Fruit fly (Drosophila melanogaster) whole organism, embryonic: ENCODE measurements around the gene HIP-R.
A peak's percentile ranks its signal among the peaks of the same experiment; 100 is the strongest.

Experiments used
- Adf1 ChIP-seq: fragments of 200-800 bp; sonication (Bioruptor generic); IDR thresholded peaks from 2 replicates; pipeline ENCODE4 v1.3.6; 2022; ENCODE audit warnings: missing biosample characterization, missing genetic modification characterization
- Aef1 ChIP-seq: fragments of 200-800 bp; sonication (Bioruptor generic); IDR thresholded peaks from 3 replicates; pipeline ENCODE4 v1.3.6; 2022; ENCODE audit warnings: missing biosample characterization, missing genetic modification characterization
- Asciz ChIP-seq: fragments of 200-800 bp; sonication (Bioruptor generic); optimal IDR thresholded peaks from 2 replicates; lab custom pipeline; 2017; ENCODE audit warnings: missing biosample characterization, mild to moderate bottlenecking, missing genetic modification characterization, missing genetic modification reagents
- Atf-2 ChIP-seq: fragments of 200-800 bp; sonication (Bioruptor generic); optimal IDR thresholded peaks from 2 replicates; lab custom pipeline; 2016; ENCODE audit warnings: missing biosample characterization, missing genetic modification characterization
- Atf3 ChIP-seq: fragments of 200-800 bp; sonication (Bioruptor generic); optimal IDR thresholded peaks from 3 replicates; lab custom pipeline; 2016; ENCODE audit warnings: missing biosample characterization, missing genetic modification characterization
- Bdp1 ChIP-seq: fragments of 200-800 bp; sonication (Bioruptor generic); optimal IDR thresholded peaks from 3 replicates; lab custom pipeline; 2016; ENCODE audit warnings: missing biosample characterization, missing genetic modification characterization
- CG10209 ChIP-seq: fragments of 200-800 bp; sonication (Bioruptor generic); optimal IDR thresholded peaks from 3 replicates; lab custom pipeline; 2017; ENCODE audit warnings: missing biosample characterization, mild to moderate bottlenecking, missing genetic modification characterization, missing genetic modification reagents
- CG10462 ChIP-seq: fragments of 200-800 bp; sonication (Bioruptor generic); optimal IDR thresholded peaks from 2 replicates; lab custom pipeline; 2016; ENCODE audit warnings: missing biosample characterization, missing genetic modification characterization
- CG13296 ChIP-seq: fragments of 200-800 bp; sonication (Bioruptor generic); optimal IDR thresholded peaks from 3 replicates; lab custom pipeline; 2018; ENCODE audit warnings: missing biosample characterization, mild to moderate bottlenecking, missing genetic modification characterization
- CG15696 ChIP-seq: fragments of 200-800 bp; sonication (Bioruptor generic); optimal IDR thresholded peaks from 2 replicates; lab custom pipeline; 2019; ENCODE audit warnings: missing biosample characterization, mild to moderate bottlenecking, missing genetic modification characterization, moderate library complexity
- CG1602 ChIP-seq: fragments of 200-800 bp; sonication (Bioruptor generic); optimal IDR thresholded peaks from 3 replicates; lab custom pipeline; 2016; ENCODE audit warnings: missing biosample characterization, missing genetic modification characterization
- CG17568 ChIP-seq: fragments of 200-800 bp; sonication (Bioruptor generic); optimal IDR thresholded peaks from 2 replicates; lab custom pipeline; 2018; ENCODE audit warnings: missing biosample characterization, mild to moderate bottlenecking, missing genetic modification characterization, moderate library complexity
- CG18476 ChIP-seq: fragments of 200-800 bp; sonication (Bioruptor generic); optimal IDR thresholded peaks from 2 replicates; lab custom pipeline; 2016; ENCODE audit warnings: missing biosample characterization, mild to moderate bottlenecking, missing genetic modification characterization
- CG2199 ChIP-seq: fragments of 200-800 bp; sonication (Bioruptor generic); IDR thresholded peaks from 3 replicates; pipeline ENCODE4 v1.3.6; 2022; ENCODE audit warnings: missing biosample characterization, missing genetic modification characterization
- CG2889 ChIP-seq: fragments of 200-800 bp; sonication (Bioruptor generic); IDR thresholded peaks from 3 replicates; pipeline ENCODE4 v1.3.6; 2022; ENCODE audit warnings: missing biosample characterization, missing genetic modification characterization
- CG30020 ChIP-seq: fragments of 200-800 bp; optimal IDR thresholded peaks from 2 replicates; lab custom pipeline; 2019; ENCODE audit warnings: missing biosample characterization, mild to moderate bottlenecking, missing genetic modification characterization, moderate library complexity
- CG3281 ChIP-seq: fragments of 200-800 bp; sonication (Bioruptor generic); optimal IDR thresholded peaks from 3 replicates; lab custom pipeline; 2017; ENCODE audit warnings: missing biosample characterization, mild to moderate bottlenecking, missing genetic modification characterization
- CG3838 ChIP-seq: fragments of 200-800 bp; sonication (Bioruptor generic); optimal IDR thresholded peaks from 3 replicates; lab custom pipeline; 2016; ENCODE audit warnings: missing biosample characterization, missing genetic modification characterization
- CG6689 ChIP-seq: fragments of 200-800 bp; sonication (Bioruptor generic); IDR thresholded peaks from 2 replicates; pipeline ENCODE4 v1.3.6; 2022; ENCODE audit warnings: missing biosample characterization, missing genetic modification characterization
- CG6854 ChIP-seq: fragments of 200-800 bp; sonication (Bioruptor generic); optimal IDR thresholded peaks from 3 replicates; lab custom pipeline; 2017; ENCODE audit warnings: missing biosample characterization, mild to moderate bottlenecking, missing genetic modification characterization
- CG7928 ChIP-seq: fragments of 200-800 bp; sonication (Bioruptor generic); optimal IDR thresholded peaks from 2 replicates; lab custom pipeline; 2017; ENCODE audit warnings: missing biosample characterization, mild to moderate bottlenecking, missing genetic modification characterization
- CG7987 ChIP-seq: fragments of 200-800 bp; sonication (Bioruptor generic); optimal IDR thresholded peaks from 2 replicates; lab custom pipeline; 2018; ENCODE audit warnings: missing biosample characterization, mild to moderate bottlenecking, missing genetic modification characterization, moderate library complexity
- CHES-1-like ChIP-seq: fragments of 200-800 bp; sonication (Bioruptor generic); optimal IDR thresholded peaks from 2 replicates; lab custom pipeline; 2016; ENCODE audit warnings: missing biosample characterization, missing genetic modification characterization
- E2f2 ChIP-seq: fragments of 200-800 bp; sonication (Bioruptor generic); IDR thresholded peaks from 2 replicates; pipeline ENCODE4 v1.3.6; 2022; ENCODE audit warnings: missing biosample characterization, missing genetic modification characterization
- Fer2 ChIP-seq: fragments of 200-800 bp; sonication (Bioruptor generic); optimal IDR thresholded peaks from 2 replicates; lab custom pipeline; 2018; ENCODE audit warnings: missing biosample characterization, mild to moderate bottlenecking, missing genetic modification characterization, moderate library complexity
- Gug ChIP-seq: fragments of 200-800 bp; sonication (Bioruptor generic); IDR thresholded peaks from 4 replicates; pipeline ENCODE4 v1.3.6; 2022; ENCODE audit warnings: missing biosample characterization, missing genetic modification characterization
- H2.0 ChIP-seq: fragments of 200-800 bp; sonication (Bioruptor generic); IDR thresholded peaks from 2 replicates; pipeline ENCODE4 v1.3.6; 2022; ENCODE audit warnings: missing biosample characterization, missing genetic modification characterization
- Hsf ChIP-seq: fragments of 200-800 bp; sonication (Bioruptor generic); optimal IDR thresholded peaks from 3 replicates; lab custom pipeline; 2016; ENCODE audit warnings: missing biosample characterization, missing genetic modification characterization
- Lpt ChIP-seq: fragments of >200 bp; optimal IDR thresholded peaks from 2 replicates; lab custom pipeline; 2018; ENCODE audit warnings: missing biosample characterization, missing genetic modification characterization
- Nf-YA ChIP-seq: fragments of 200-800 bp; sonication (Bioruptor generic); IDR thresholded peaks from 2 replicates; pipeline ENCODE4 v1.3.6; 2022; ENCODE audit warnings: missing biosample characterization, missing genetic modification characterization
- Nf-YC ChIP-seq: fragments of 200-800 bp; optimal IDR thresholded peaks from 3 replicates; lab custom pipeline; 2019; ENCODE audit warnings: missing biosample characterization, mild to moderate bottlenecking, missing genetic modification characterization, moderate library complexity
- Optix ChIP-seq: fragments of 200-800 bp; sonication (Bioruptor generic); IDR thresholded peaks from 3 replicates; pipeline ENCODE4 v1.3.6; 2022; ENCODE audit warnings: missing biosample characterization, missing genetic modification characterization
- br ChIP-seq: fragments of >200 bp; optimal IDR thresholded peaks from 2 replicates; lab custom pipeline; 2017
- danr ChIP-seq: fragments of 200-800 bp; sonication (Bioruptor generic); IDR thresholded peaks from 2 replicates; pipeline ENCODE4 v1.3.6; 2022; ENCODE audit warnings: missing biosample characterization, missing genetic modification characterization
- dpn ChIP-seq, 2 experiments: fragments of 200-800 bp; sonication (Bioruptor generic); optimal IDR thresholded peaks; 3 replicates each; lab custom pipeline; 2016; ENCODE audit warnings: missing biosample characterization in 2 of 2, missing genetic modification characterization in 2 of 2
- exex ChIP-seq: fragments of 200-800 bp; sonication (Bioruptor generic); optimal IDR thresholded peaks from 4 replicates; lab custom pipeline; 2018; ENCODE audit warnings: missing biosample characterization, mild to moderate bottlenecking, missing genetic modification characterization, moderate library complexity
- fu2 ChIP-seq: fragments of 200-800 bp; sonication (Bioruptor generic); optimal IDR thresholded peaks from 2 replicates; lab custom pipeline; 2016; ENCODE audit warnings: missing biosample characterization, missing genetic modification characterization
- gcm2 ChIP-seq: fragments of 200-800 bp; sonication (Bioruptor generic); optimal IDR thresholded peaks from 2 replicates; lab custom pipeline; 2016; ENCODE audit warnings: missing biosample characterization, missing genetic modification characterization
- gt ChIP-seq: fragments of 200-800 bp; sonication (Bioruptor generic); IDR thresholded peaks from 2 replicates; pipeline ENCODE4 v1.3.6; 2022; ENCODE audit warnings: missing biosample characterization, missing genetic modification characterization
- lov ChIP-seq, 2 experiments: fragments of 200-800 bp in 1 of 2; fragments of >200 bp in 1 of 2; sonication (Bioruptor generic) in 1 of 2; IDR thresholded peaks in 1 of 2; optimal IDR thresholded peaks in 1 of 2; 2 replicates in 1 of 2; 3 replicates in 1 of 2; pipeline versions ENCODE4 v1.3.6 to Lab custom; 2017 to 2022; ENCODE audit warnings: missing biosample characterization in 1 of 2, missing genetic modification characterization in 1 of 2
- luna ChIP-seq: fragments of 200-800 bp; sonication (Bioruptor generic); optimal IDR thresholded peaks from 2 replicates; lab custom pipeline; 2016; ENCODE audit warnings: missing biosample characterization, missing genetic modification characterization
- nerfin-1 ChIP-seq: fragments of 200-800 bp; sonication (Bioruptor generic); optimal IDR thresholded peaks from 3 replicates; lab custom pipeline; 2019; ENCODE audit warnings: missing biosample characterization, mild to moderate bottlenecking, missing genetic modification characterization, moderate library complexity
- oc ChIP-seq: fragments of 200-800 bp; sonication (Bioruptor generic); optimal IDR thresholded peaks from 2 replicates; lab custom pipeline; 2018; ENCODE audit warnings: missing biosample characterization, mild to moderate bottlenecking, missing genetic modification characterization, moderate library complexity
- salm ChIP-seq: fragments of 200-800 bp; sonication (Bioruptor generic); optimal IDR thresholded peaks from 2 replicates; lab custom pipeline; 2018; ENCODE audit warnings: missing biosample characterization, mild to moderate bottlenecking, missing genetic modification characterization
- shn ChIP-seq: fragments of 200-800 bp; sonication (Bioruptor generic); optimal IDR thresholded peaks from 3 replicates; lab custom pipeline; 2016; ENCODE audit warnings: missing biosample characterization, missing genetic modification characterization
- sima ChIP-seq: fragments of 200-800 bp; sonication (Bioruptor generic); optimal IDR thresholded peaks from 2 replicates; lab custom pipeline; 2016; ENCODE audit warnings: missing biosample characterization, missing genetic modification characterization
- trem ChIP-seq: fragments of 200-800 bp; optimal IDR thresholded peaks from 3 replicates; lab custom pipeline; 2019; ENCODE audit warnings: missing biosample characterization, mild to moderate bottlenecking, missing genetic modification characterization, moderate library complexity
- vfl ChIP-seq: fragments of 200-800 bp; sonication (Bioruptor generic); optimal IDR thresholded peaks from 2 replicates; lab custom pipeline; 2016; ENCODE audit warnings: missing biosample characterization, missing genetic modification characterization
- vnd ChIP-seq: fragments of 200-800 bp; sonication (Bioruptor generic); IDR thresholded peaks from 3 replicates; pipeline ENCODE4 v1.3.6; 2022; ENCODE audit warnings: missing biosample characterization, missing genetic modification characterization; ENCODE audit not compliant: partially characterized antibody
- wek ChIP-seq: fragments of 200-800 bp; sonication (Bioruptor generic); optimal IDR thresholded peaks from 3 replicates; lab custom pipeline; 2018; ENCODE audit warnings: missing biosample characterization, mild to moderate bottlenecking, missing genetic modification characterization, moderate library complexity

The HIP-R gene

dm6 chrX:3743891-3744491 lies 45.8 kb upstream of the HIP-R start (continued):
- TF ChIP-seq vnd (GFP tag; lab: Robert Waterston, UW) = no peak
- no peak for TF ChIP-seq CG2199
- TF ChIP-seq CHES-1-like = no peak
- no peak for TF ChIP-seq Bdp1 (GFP tag; lab: Kevin White, UChicago)
- TF ChIP-seq luna (GFP tag; lab: Kevin White, UChicago) = no peak
- TF ChIP-seq danr (GFP tag; lab: Robert Waterston, UW) = peak; percentile 74
- TF ChIP-seq wek (GFP tag; lab: Kevin White, UChicago) = no peak
- no peak for TF ChIP-seq Atf-2 (GFP tag; lab: Kevin White, UChicago)
- TF ChIP-seq E2f2 (GFP tag; lab: Robert Waterston, UW) = peak; percentile 40; the same call in 1 of the 2 replicates
- peak; percentile 42 for TF ChIP-seq Hsf (GFP tag; lab: Kevin White, UChicago)
- no peak for TF ChIP-seq br (lab: Kevin White, UChicago)
- TF ChIP-seq Lpt = no peak
- TF ChIP-seq Adf1 (GFP tag; lab: Robert Waterston, UW) = peak; percentile 41
- peak; percentile 87 for TF ChIP-seq CG6854 (GFP tag; lab: Kevin White, UChicago)
- TF ChIP-seq H2.0 (GFP tag; lab: Robert Waterston, UW) = peak; percentile 65
- TF ChIP-seq CG1602 (GFP tag; lab: Kevin White, UChicago) = peak; percentile 79
- TF ChIP-seq salm (tag; lab: Kevin White, UChicago) = peak; percentile 65
- peak; percentile 90 for TF ChIP-seq Gug
- TF ChIP-seq CG17568 = peak; percentile 21
- TF ChIP-seq CG6689 (GFP tag; lab: Robert Waterston, UW) = peak; percentile 86
- TF ChIP-seq Nf-YA (GFP tag; lab: Robert Waterston, UW) = peak; percentile 33; the same call in 1 of the 2 replicates
- peak; percentile 61 for TF ChIP-seq CG15696
- TF ChIP-seq vfl (GFP tag; lab: Kevin White, UChicago) = no peak
- peak; percentile 88 for TF ChIP-seq Asciz
- peak; percentile 58 for TF ChIP-seq CG10462 (GFP tag; lab: Kevin White, UChicago)
- TF ChIP-seq Nf-YC (tag; lab: Kevin White, UChicago) = peak; percentile 77
- TF ChIP-seq CG3838 = no peak
- peak; percentile 85 for TF ChIP-seq CG13296 (GFP tag; lab: Kevin White, UChicago)
- TF ChIP-seq Optix = peak; percentile 4; the same call in 1 of the 3 replicates
- peak; percentile 51 for TF ChIP-seq CG2889 (GFP tag; lab: Robert Waterston, UW)
- TF ChIP-seq lov (optimal IDR thresholded peaks at IDR 0.05; lab: Kevin White, UChicago) = no peak
- peak; percentile 21; the same call in 1 of the 3 replicates for TF ChIP-seq lov (GFP tag; IDR thresholded peaks at IDR 0.05; lab: Robert Waterston, UW)
- peak; percentile 31 for TF ChIP-seq CG7928 (GFP tag; lab: Kevin White, UChicago)
- peak; percentile 59 for TF ChIP-seq CG18476
- TF ChIP-seq fu2 (GFP tag; lab: Kevin White, UChicago) = no peak
- TF ChIP-seq Aef1 = peak; percentile 75; the same call in 2 of the 3 replicates
- peak; percentile 71 for TF ChIP-seq trem (tag; lab: Kevin White, UChicago)
- TF ChIP-seq gt (GFP tag; lab: Robert Waterston, UW) = peak; percentile 27; the same call in 1 of the 2 replicates
- peak in 1 of 2 experiments; percentile 81 for TF ChIP-seq dpn (GFP tag; optimal IDR thresholded peaks at IDR 0.05; lab: Kevin White, UChicago)
- TF ChIP-seq exex (tag; lab: Kevin White, UChicago) = no peak
- peak; percentile 49 for TF ChIP-seq oc
- peak; percentile 57 for TF ChIP-seq Fer2 (tag; lab: Kevin White, UChicago)
- no peak for TF ChIP-seq CG7987 (GFP tag; lab: Kevin White, UChicago)
- TF ChIP-seq CG10209 = peak; percentile 89
- peak; percentile 90 for TF ChIP-seq CG3281 (GFP tag; lab: Kevin White, UChicago)
- TF ChIP-seq CG30020 = peak; percentile 71
- no peak for TF ChIP-seq Atf3
- TF ChIP-seq gcm2 = no peak
- TF ChIP-seq shn (GFP tag; lab: Kevin White, UChicago) = no peak
- peak; percentile 86 for TF ChIP-seq nerfin-1
- no peak for TF ChIP-seq sima (GFP tag; lab: Kevin White, UChicago)
